Fruit fly (Drosophila melanogaster): Measurements from ENCODE around the gene Hsc70-3.
A peak's percentile ranks its signal among the peaks of the same experiment; 100 is the strongest.

Hsc70-3 gene

DNA sequence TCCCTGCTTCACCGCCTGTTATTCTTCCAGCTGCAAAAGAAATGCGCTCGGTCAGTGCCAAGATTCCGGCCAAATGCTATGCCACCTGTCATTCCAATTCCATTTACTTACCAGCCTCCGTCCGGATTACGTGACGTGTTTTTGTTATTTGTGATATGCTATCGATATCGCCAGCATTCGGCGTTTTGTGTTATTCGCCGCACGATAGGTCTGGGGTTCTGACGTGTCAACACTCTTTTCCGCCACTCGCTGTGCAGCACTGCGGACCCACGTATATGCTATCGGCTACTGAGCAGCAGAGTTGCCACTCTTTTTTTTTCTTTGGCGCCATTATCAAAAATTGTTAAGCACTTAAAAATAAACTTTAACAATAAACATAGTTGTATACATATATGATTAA is 45.4 kb upstream of the Hsc70-3 start, which contains the start of gene p24-1 (continued):
- TF ChIP-seq ERR (GFP tag; optimal IDR thresholded peaks at IDR 0.05) (peak; percentile 59), CG15269 (tag; optimal IDR thresholded peaks at IDR 0.05) (peak; percentile 23), CG5245 (GFP tag; optimal IDR thresholded peaks at IDR 0.05) (no peak), so (GFP tag; IDR thresholded peaks at IDR 0.05) (no peak), pan (optimal IDR thresholded peaks at IDR 0.05) (no peak), pan (GFP tag; optimal IDR thresholded peaks at IDR 0.05 in 1 of 2, IDR thresholded peaks at IDR 0.05 in 1 of 2) (no peak), sc (optimal IDR thresholded peaks at IDR 0.05) (no peak), sc (GFP tag; optimal IDR thresholded peaks at IDR 0.05) (no peak), CG13424 (tag; optimal IDR thresholded peaks at IDR 0.05) (peak; percentile 23), ssp (GFP tag; IDR thresholded peaks at IDR 0.05) (peak; percentile 23; the same call in 1 of the 2 replicates), abd-A (tag; optimal IDR thresholded peaks at IDR 0.05) (no peak), ken (GFP tag; IDR thresholded peaks at IDR 0.05) (no peak), CG10431 (GFP tag; optimal IDR thresholded peaks at IDR 0.05) (no peak), Hand (GFP tag; optimal IDR thresholded peaks at IDR 0.05) (no peak), D19B (GFP tag; optimal IDR thresholded peaks at IDR 0.05) (no peak), Hmr (GFP tag; optimal IDR thresholded peaks at IDR 0.05) (peak; percentile 50), toy (GFP tag; IDR thresholded peaks at IDR 0.05) (no peak), peb (GFP tag; IDR thresholded peaks at IDR 0.05) (no peak), CG1602 (GFP tag; optimal IDR thresholded peaks at IDR 0.05) (peak; percentile 13), ranshi (GFP tag; IDR thresholded peaks at IDR 0.05) (no peak), esg (GFP tag; conservative IDR thresholded peaks at IDR 0.05) (no peak), lbe (GFP tag; optimal IDR thresholded peaks at IDR 0.05) (peak; percentile 49), CG3838 (GFP tag; optimal IDR thresholded peaks at IDR 0.05) (no peak), Dref (GFP tag; IDR thresholded peaks at IDR 0.05) (peak; percentile 90), CG17612 (GFP tag; IDR thresholded peaks at IDR 0.05) (no peak), grn (GFP tag; optimal IDR thresholded peaks at IDR 0.05) (no peak), Adf1 (GFP tag; IDR thresholded peaks at IDR 0.05) (no peak), Hr3 (GFP tag; optimal IDR thresholded peaks at IDR 0.05) (peak; percentile 26), Opbp (GFP tag; IDR thresholded peaks at IDR 0.05; ENCODE audit: partially characterized antibody) (peak; percentile 92), CG8924 (tag; optimal IDR thresholded peaks at IDR 0.05) (no peak), CG4730 (GFP tag; IDR thresholded peaks at IDR 0.05) (no peak), H2.0 (GFP tag; IDR thresholded peaks at IDR 0.05) (no peak), bsh (GFP tag; optimal IDR thresholded peaks at IDR 0.05) (peak in 1 of 2 experiments; percentile 8), CG3847 (GFP tag; IDR thresholded peaks at IDR 0.05) (peak; percentile 87), CG6654 (GFP tag; optimal IDR thresholded peaks at IDR 0.05) (no peak), Fer1 (GFP tag; optimal IDR thresholded peaks at IDR 0.05) (peak; percentile 53), Lpt (GFP tag; optimal IDR thresholded peaks at IDR 0.05) (no peak), Doc2 (GFP tag; IDR thresholded peaks at IDR 0.05) (no peak), CG4404 (GFP tag; IDR thresholded peaks at IDR 0.05) (no peak), CG11504 (tag; optimal IDR thresholded peaks at IDR 0.05) (peak; percentile 36), CG6791 (GFP tag; IDR thresholded peaks at IDR 0.05; ENCODE audit: partially characterized antibody) (peak; percentile 88), CG3281 (GFP tag; optimal IDR thresholded peaks at IDR 0.05) (peak; percentile 22), Mad (GFP tag; optimal IDR thresholded peaks at IDR 0.05) (no peak), ro (GFP tag; IDR thresholded peaks at IDR 0.05) (no peak), CG17829 (tag; optimal IDR thresholded peaks at IDR 0.05) (peak; percentile 50), Spps (tag; optimal IDR thresholded peaks at IDR 0.05) (no peak), HLH4C (GFP tag; IDR thresholded peaks at IDR 0.05; ENCODE audit: partially characterized antibody) (peak; percentile 83), CG8290 (GFP tag; optimal IDR thresholded peaks at IDR 0.05) (peak; percentile 87), CG8290 (tag; optimal IDR thresholded peaks at IDR 0.05) (peak in 1 of 2 experiments; percentile 91), CG14965 (GFP tag; optimal IDR thresholded peaks at IDR 0.05; ENCODE audit: borderline replicate concordance) (no peak), CG17186 (GFP tag; optimal IDR thresholded peaks at IDR 0.05) (peak; percentile 74), CG1603 (tag; optimal IDR thresholded peaks at IDR 0.05) (peak; percentile 79), Aef1 (GFP tag; IDR thresholded peaks at IDR 0.05) (no peak)
